Fruit fly (Drosophila melanogaster): ENCODE results near the gene comt.

Gene comt

dm6 chrX:13258757-13259067, at the start of gene comt (continued):
- no peak for TF ChIP-seq CG8290 (GFP tag; optimal IDR thresholded peaks at IDR 0.05)
- no peak for TF ChIP-seq CG8290 (tag; optimal IDR thresholded peaks at IDR 0.05)
- peak; percentile 44 for TF ChIP-seq tio (GFP tag; optimal IDR thresholded peaks at IDR 0.05)
- TF ChIP-seq pita (GFP tag; optimal IDR thresholded peaks at IDR 0.05), result no peak
- TF ChIP-seq Lim3 (GFP tag; IDR thresholded peaks at IDR 0.05), result no peak
- TF ChIP-seq CG10959 (GFP tag; IDR thresholded peaks at IDR 0.05), result no peak
- no peak for TF ChIP-seq slp2 (GFP tag; optimal IDR thresholded peaks at IDR 0.05)
- TF ChIP-seq CG10565 (GFP tag; optimal IDR thresholded peaks at IDR 0.05), result no peak
- TF ChIP-seq CG43689 (GFP tag; IDR thresholded peaks at IDR 0.05), result no peak
- peak; percentile 20 for TF ChIP-seq CG4328 (GFP tag; optimal IDR thresholded peaks at IDR 0.05)
- peak; percentile 34 for TF ChIP-seq sug (tag; optimal IDR thresholded peaks at IDR 0.05)
- TF ChIP-seq Oli (tag; optimal IDR thresholded peaks at IDR 0.05), result peak; percentile 54
- TF ChIP-seq CG14667 (GFP tag; IDR thresholded peaks at IDR 0.05), result 0 out of 2 replicates have a peak, but pooled peaks have one; percentile 35
- TF ChIP-seq ap (GFP tag; IDR thresholded peaks at IDR 0.05), result peak; percentile 53; the same call in 1 of the 2 replicates
- TF ChIP-seq ash1 (GFP tag; optimal IDR thresholded peaks at IDR 0.05), result no peak
- peak; percentile 4 for TF ChIP-seq ems (GFP tag; optimal IDR thresholded peaks at IDR 0.05)
- TF ChIP-seq chn (GFP tag; optimal IDR thresholded peaks at IDR 0.05), result no peak
- no peak for TF ChIP-seq CrebB (tag; optimal IDR thresholded peaks at IDR 0.05)
- TF ChIP-seq CG31365 (tag; optimal IDR thresholded peaks at IDR 0.05), result no peak
- no peak for TF ChIP-seq dan (GFP tag; IDR thresholded peaks at IDR 0.05)
- no peak for TF ChIP-seq bab2 (GFP tag; optimal IDR thresholded peaks at IDR 0.05)
- no peak for TF ChIP-seq Eip74EF (GFP tag; optimal IDR thresholded peaks at IDR 0.05)
- peak; percentile 74 for TF ChIP-seq Awh (GFP tag; IDR thresholded peaks at IDR 0.05)
- TF ChIP-seq D19B (GFP tag; optimal IDR thresholded peaks at IDR 0.05), result peak; percentile 36
- peak; percentile 14; the same call in 1 of the 2 replicates for TF ChIP-seq Atf6 (GFP tag; IDR thresholded peaks at IDR 0.05)
- TF ChIP-seq Jarid2 (GFP tag; optimal IDR thresholded peaks at IDR 0.05), result no peak
- peak; percentile 76 for TF ChIP-seq CG14710 (tag; optimal IDR thresholded peaks at IDR 0.05)
- TF ChIP-seq sisA (GFP tag; IDR thresholded peaks at IDR 0.05), result no peak
- TF ChIP-seq unc-4 (GFP tag; IDR thresholded peaks at IDR 0.05; ENCODE audit: partially characterized antibody), result no peak
- no peak for TF ChIP-seq bcd (GFP tag; optimal IDR thresholded peaks at IDR 0.05)
- TF ChIP-seq Mes4 (GFP tag; optimal IDR thresholded peaks at IDR 0.05), result no peak
- peak; percentile 56 for TF ChIP-seq BtbVII (GFP tag; optimal IDR thresholded peaks at IDR 0.05)
- TF ChIP-seq Poxn (GFP tag; IDR thresholded peaks at IDR 0.05), result no peak
- TF ChIP-seq Dip2 (GFP tag; IDR thresholded peaks at IDR 0.05), result no peak
- peak; percentile 57 for TF ChIP-seq Ptx1 (GFP tag; IDR thresholded peaks at IDR 0.05)
- no peak for TF ChIP-seq CG7745 (tag; optimal IDR thresholded peaks at IDR 0.05)
- TF ChIP-seq CG9876 (GFP tag; optimal IDR thresholded peaks at IDR 0.05), result no peak
- no peak for TF ChIP-seq CG6765 (GFP tag; optimal IDR thresholded peaks at IDR 0.05)
- TF ChIP-seq CG12219 (GFP tag; optimal IDR thresholded peaks at IDR 0.05), result no peak
- no peak for TF ChIP-seq CG4404 (GFP tag; IDR thresholded peaks at IDR 0.05)
- TF ChIP-seq CG11085 (GFP tag; IDR thresholded peaks at IDR 0.05), result no peak
- no peak for TF ChIP-seq eve (GFP tag; optimal IDR thresholded peaks at IDR 0.05)
- no peak for TF ChIP-seq CG12942 (GFP tag; optimal IDR thresholded peaks at IDR 0.05)
- TF ChIP-seq CG9437 (GFP tag; optimal IDR thresholded peaks at IDR 0.05), result peak; percentile 47
- TF ChIP-seq Six4 (GFP tag; optimal IDR thresholded peaks at IDR 0.05), result peak; percentile 31
- no peak for TF ChIP-seq Deaf1 (tag; optimal IDR thresholded peaks at IDR 0.05)
- no peak for TF ChIP-seq Optix (GFP tag; IDR thresholded peaks at IDR 0.05)
- no peak for TF ChIP-seq CkIIα-i1 (GFP tag; IDR thresholded peaks at IDR 0.05)
- TF ChIP-seq CG30431 (GFP tag; optimal IDR thresholded peaks at IDR 0.05), result peak; percentile 9
- peak; percentile 41 for TF ChIP-seq CG10462 (GFP tag; optimal IDR thresholded peaks at IDR 0.05)
- TF ChIP-seq Ada2b (GFP tag; IDR thresholded peaks at IDR 0.05), result peak; percentile 52; the same call in 1 of the 2 replicates
- peak; percentile 46 for TF ChIP-seq Spps (tag; optimal IDR thresholded peaks at IDR 0.05)
- peak; percentile 46; the same call in 2 of the 3 replicates for TF ChIP-seq H15 (GFP tag; IDR thresholded peaks at IDR 0.05)
